Worm (Caenorhabditis elegans) whole organism, L4/young adult: ENCODE measurements around the gene hlh-19.

Source experiments
- W03F9.2 ChIP-seq: fragments of 150-350 bp; optimal IDR thresholded peaks from 2 replicates; lab custom pipeline; 2014; ENCODE audit warnings: missing biosample characterization, missing genetic modification characterization
- dao-5 ChIP-seq: sonication (generic microtip); optimal IDR thresholded peaks from 2 replicates; lab custom pipeline; 2016; ENCODE audit warnings: missing genotype, missing genetic modification characterization, moderate library complexity, missing compliant biosample characterization
- him-1 ChIP-seq: sonication (generic microtip); optimal IDR thresholded peaks from 2 replicates; lab custom pipeline; 2016; ENCODE audit warnings: missing genotype, missing genetic modification reagents, missing genetic modification characterization, missing compliant biosample characterization

Gene hlh-19

ce11 chrX:571367-571766 is 14.3 kb upstream of the hlh-19 start:
- TF ChIP-seq W03F9.2 (tag; lab: Kevin White, UChicago): no peak
- TF ChIP-seq him-1 (tag; lab: Kevin White, UChicago): no peak
- no peak for TF ChIP-seq dao-5

- TF ChIP-seq him-1 (tag; lab: Kevin White, UChicago) (no peak), W03F9.2 (tag; lab: Kevin White, UChicago) (no peak), dao-5 (no peak)
These were observed 762 bp upstream of the hlh-19 start, which contains the start of gene nas-38 for ce11 chrX:557857-558256. Gene nas-38 (plus strand): TSS chrX:558157.

- TF ChIP-seq dao-5: no peak
- no peak for TF ChIP-seq him-1 (tag; lab: Kevin White, UChicago)
- TF ChIP-seq W03F9.2 (tag; lab: Kevin White, UChicago): no peak
These were observed 1.9 kb downstream of the hlh-19 start for ce11 chrX:555043-555791.

- TF ChIP-seq him-1 (tag; lab: Kevin White, UChicago) (no peak), W03F9.2 (tag; lab: Kevin White, UChicago) (no peak), dao-5 (no peak)
These were observed 3.2 kb downstream of the hlh-19 start, which contains the start of gene F57C12.6 for ce11 chrX:553875-554274. Gene F57C12.6 (minus strand): TSS chrX:553975.

- TF ChIP-seq him-1 (tag; lab: Kevin White, UChicago) (no peak), W03F9.2 (tag; lab: Kevin White, UChicago) (no peak), dao-5 (no peak)
These were observed 3.7 kb downstream of the hlh-19 start for ce11 chrX:553420-553819.

ce11 chrX:551175-551729 is 5.8 kb downstream of the hlh-19 start, which contains the start of gene F57C12.2:
Gene F57C12.2 (minus strand): TSS chrX:551392.
- TF ChIP-seq W03F9.2 (tag; lab: Kevin White, UChicago): no peak
- no peak for TF ChIP-seq dao-5
- TF ChIP-seq him-1 (tag; lab: Kevin White, UChicago): no peak

ce11 chrX:542807-543206 is 14.3 kb downstream of the hlh-19 start, which contains the start of gene F28C10.1:
Gene F28C10.1 (plus strand): TSS chrX:543107.
- TF ChIP-seq him-1 (tag; lab: Kevin White, UChicago) (no peak), dao-5 (no peak), W03F9.2 (tag; lab: Kevin White, UChicago) (no peak)

DNA sequence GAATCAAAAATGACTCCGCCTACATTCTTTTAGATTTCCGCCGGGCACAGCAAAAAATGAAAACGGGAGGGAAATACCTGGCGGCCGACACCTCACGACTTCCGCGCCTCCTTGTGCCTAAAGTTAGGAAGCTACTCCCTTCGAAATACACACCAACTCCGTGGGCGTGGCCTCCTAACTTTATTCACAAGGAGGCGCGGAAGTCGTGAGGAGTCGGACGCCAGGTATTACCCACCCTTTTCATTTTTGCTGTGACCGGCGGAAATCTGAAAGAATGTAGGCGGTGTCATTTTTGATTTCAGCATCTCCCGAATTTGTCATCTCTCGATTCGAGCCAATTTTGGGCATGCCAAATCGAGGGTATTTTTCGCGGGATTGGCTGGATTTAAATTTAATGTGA is 19.0 kb downstream of the hlh-19 start:
- no peak for TF ChIP-seq dao-5
- TF ChIP-seq him-1 (tag; lab: Kevin White, UChicago): no peak
- no peak for TF ChIP-seq W03F9.2 (tag; lab: Kevin White, UChicago)

DNA sequence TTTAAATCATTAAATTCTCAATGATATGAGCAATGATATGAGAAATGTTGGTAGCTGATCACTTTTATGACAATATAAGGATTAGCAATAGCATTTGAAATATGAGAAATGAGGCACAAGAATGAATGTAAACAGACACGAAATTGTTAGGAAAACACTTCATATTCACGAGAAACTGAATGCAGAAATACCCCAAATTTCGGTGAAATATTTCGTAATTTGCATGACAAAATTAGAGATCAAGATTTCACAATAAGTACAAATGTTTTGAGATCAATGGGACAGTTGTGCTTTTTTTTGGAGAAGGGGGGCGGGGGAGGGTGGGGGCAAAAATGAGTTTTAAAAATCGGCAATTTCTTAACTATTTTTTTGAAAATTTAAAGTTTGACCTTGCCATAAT is 20.7 kb downstream of the hlh-19 start:
- TF ChIP-seq W03F9.2 (tag; lab: Kevin White, UChicago): no peak
- TF ChIP-seq dao-5: no peak
- no peak for TF ChIP-seq him-1 (tag; lab: Kevin White, UChicago)

ce11 chrX:535728-536127 is 21.4 kb downstream of the hlh-19 start, which contains the start of gene F28C10.3:
Gene F28C10.3 (minus strand): TSS chrX:535828.
- TF ChIP-seq dao-5 (no peak), him-1 (tag; lab: Kevin White, UChicago) (no peak), W03F9.2 (tag; lab: Kevin White, UChicago) (no peak)

- TF ChIP-seq W03F9.2 (tag; lab: Kevin White, UChicago) (no peak), him-1 (tag; lab: Kevin White, UChicago) (no peak), dao-5 (no peak)
These were observed 26.2 kb downstream of the hlh-19 start, which contains the start of gene B0310.6 for ce11 chrX:530909-531308. Gene B0310.6 (minus strand): TSS chrX:531009.

DNA sequence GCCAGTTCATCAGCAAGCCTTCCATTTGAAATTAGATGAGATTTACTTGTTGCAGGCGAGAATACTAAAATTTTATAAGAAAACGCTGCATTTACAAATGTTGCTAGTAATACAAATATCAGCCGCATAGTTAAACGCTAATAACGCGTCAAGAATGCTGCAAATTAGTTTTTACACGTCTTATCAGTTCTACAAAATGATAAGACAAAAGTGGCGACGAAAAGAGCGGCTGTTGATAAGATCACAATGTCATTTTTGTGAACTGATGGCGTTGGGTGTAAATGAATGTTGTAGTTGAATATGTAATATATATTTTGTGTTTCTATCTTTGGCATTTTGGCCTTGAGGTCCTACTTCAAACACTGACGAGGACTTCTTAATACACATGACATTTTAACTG is 27.1 kb downstream of the hlh-19 start, which contains the start of gene ugt-46:
Gene ugt-46, minus strand, starts transcription at position 279 of the 400 bp plus-strand sequence.
- TF ChIP-seq dao-5: no peak
- TF ChIP-seq W03F9.2 (tag; lab: Kevin White, UChicago): no peak
- TF ChIP-seq him-1 (tag; lab: Kevin White, UChicago): no peak

ce11 chrX:529386-529785 is 27.7 kb downstream of the hlh-19 start:
- TF ChIP-seq him-1 (tag; lab: Kevin White, UChicago) (no peak), W03F9.2 (tag; lab: Kevin White, UChicago) (no peak), dao-5 (no peak)

ce11 chrX:528761-529160 is 28.3 kb downstream of the hlh-19 start:
- no peak for TF ChIP-seq dao-5
- no peak for TF ChIP-seq him-1 (tag; lab: Kevin White, UChicago)
- TF ChIP-seq W03F9.2 (tag; lab: Kevin White, UChicago): no peak
